Worm (Caenorhabditis elegans) whole organism, L1 larva: ENCODE measurements around the gene vha-2.
A peak's percentile ranks its signal among the peaks of the same experiment; 100 is the strongest.

Experiments
- C34B4.2 ChIP-seq: sonication (generic microtip); optimal IDR thresholded peaks from 2 replicates; lab custom pipeline; 2017; ENCODE audit warnings: mild to moderate bottlenecking, missing genetic modification characterization, missing compliant biosample characterization
- F16B12.6 ChIP-seq: fragments of 150-350 bp; optimal IDR thresholded peaks from 2 replicates; lab custom pipeline; 2014; ENCODE audit warnings: missing biosample characterization, missing genetic modification characterization
- Y116A8C.19 ChIP-seq: sonication (generic microtip); optimal IDR thresholded peaks from 2 replicates; lab custom pipeline; 2016; ENCODE audit warnings: missing compliant biosample characterization, missing genetic modification characterization, borderline replicate concordance
- alr-1 ChIP-seq: fragments of 200-800 bp; sonication (Bioruptor generic); optimal IDR thresholded peaks from 2 replicates; lab custom pipeline; 2018; ENCODE audit warnings: borderline replicate concordance, mild to moderate bottlenecking, missing genetic modification characterization, missing compliant biosample characterization
- aly-2 ChIP-seq: fragments of 150-350 bp; optimal IDR thresholded peaks from 2 replicates; lab custom pipeline; 2014; ENCODE audit warnings: missing biosample characterization, missing genetic modification characterization
- blmp-1 ChIP-seq: fragments of 150-350 bp; optimal IDR thresholded peaks from 2 replicates; lab custom pipeline; 2014; ENCODE audit warnings: missing biosample characterization, missing genetic modification characterization
- ceh-63 ChIP-seq: fragments of 200-800 bp; sonication (Bioruptor generic); optimal IDR thresholded peaks from 2 replicates; lab custom pipeline; 2018; ENCODE audit warnings: mild to moderate bottlenecking, missing genetic modification characterization, missing compliant biosample characterization
- ceh-82 ChIP-seq, 3 experiments: fragments of 150-350 bp in 1 of 3; sonication (generic microtip) in 2 of 3; optimal IDR thresholded peaks; 2 replicates each; lab custom pipeline; 2014 to 2017; ENCODE audit warnings: missing biosample characterization in 3 of 3, missing genetic modification characterization in 3 of 3
- ceh-88 ChIP-seq: fragments of 200-800 bp; sonication (Bioruptor generic); IDR thresholded peaks from 2 replicates; pipeline ENCODE4 v1.3.6; 2022; ENCODE audit warnings: missing genetic modification characterization, missing compliant biosample characterization
- ceh-90 ChIP-seq: sonication (generic microtip); optimal IDR thresholded peaks from 2 replicates; lab custom pipeline; 2016; ENCODE audit warnings: missing genetic modification characterization, missing compliant biosample characterization
- dsc-1 ChIP-seq: sonication (generic microtip); optimal IDR thresholded peaks from 2 replicates; lab custom pipeline; 2016; ENCODE audit warnings: mild to moderate bottlenecking, missing genetic modification characterization, missing compliant biosample characterization
- efl-1 ChIP-seq, 4 experiments: fragments of 150-350 bp; optimal IDR thresholded peaks in 3 of 4; peaks in 1 of 4; 1 replicate in 1 of 4; 2 replicates in 3 of 4; lab custom pipeline; 2014; ENCODE audit warnings: missing biosample characterization in 2 of 4, missing genetic modification characterization in 2 of 4, missing genetic modification reagents in 2 of 4
- egl-27 ChIP-seq, 2 experiments: fragments of 150-350 bp in 1 of 2; sonication (generic microtip); optimal IDR thresholded peaks; 3 replicates each; lab custom pipeline; 2017 to 2018; ENCODE audit warnings: missing biosample characterization in 2 of 2, missing genetic modification characterization in 2 of 2, missing genetic modification reagents in 2 of 2
- elt-3 ChIP-seq, 6 experiments: fragments of 150-350 bp in 1 of 6; sonication (generic microtip); optimal IDR thresholded peaks; 2 replicates each; lab custom pipeline; 2017 to 2018; ENCODE audit warnings: missing biosample characterization in 6 of 6, missing genetic modification characterization in 6 of 6, inconsistent platforms in 1 of 6
- fkh-8 ChIP-seq: sonication (generic microtip); optimal IDR thresholded peaks from 2 replicates; lab custom pipeline; 2016; ENCODE audit warnings: mild to moderate bottlenecking, missing genetic modification characterization, missing compliant biosample characterization
- grh-1 ChIP-seq: fragments of 200-800 bp; sonication (Bioruptor generic); IDR thresholded peaks from 2 replicates; pipeline ENCODE4 v1.3.6; 2022; ENCODE audit warnings: missing genetic modification reagents, missing genetic modification characterization, missing compliant biosample characterization
- hlh-17 ChIP-seq: fragments of 200-800 bp; sonication (Bioruptor generic); optimal IDR thresholded peaks from 2 replicates; lab custom pipeline; 2018; ENCODE audit warnings: missing genetic modification characterization, mild to moderate bottlenecking, missing compliant biosample characterization, moderate library complexity, borderline replicate concordance
- isw-1 ChIP-seq: fragments of 200-800 bp; sonication (Bioruptor generic); IDR thresholded peaks from 2 replicates; pipeline ENCODE4 v1.3.6; 2022; ENCODE audit warnings: missing genetic modification characterization, missing compliant biosample characterization
- lin-14 ChIP-seq: fragments of 200-800 bp; sonication (Bioruptor generic); optimal IDR thresholded peaks from 2 replicates; lab custom pipeline; 2018; ENCODE audit warnings: mild to moderate bottlenecking, missing genetic modification characterization, moderate library complexity, missing compliant biosample characterization
- lin-15B ChIP-seq: fragments of 150-350 bp; sonication (generic microtip); optimal IDR thresholded peaks from 3 replicates; lab custom pipeline; 2014; ENCODE audit warnings: missing biosample characterization, missing genetic modification characterization
- lin-39 ChIP-seq: fragments of 150-350 bp; optimal IDR thresholded peaks from 2 replicates; lab custom pipeline; 2014; ENCODE audit warnings: missing biosample characterization, missing genetic modification reagents, missing genetic modification characterization
- lir-3 ChIP-seq: sonication (generic microtip); optimal IDR thresholded peaks from 2 replicates; lab custom pipeline; 2016; ENCODE audit warnings: mild to moderate bottlenecking, missing genetic modification characterization, moderate library complexity, missing compliant biosample characterization; ENCODE audit not compliant: poor library complexity
- lsy-2 ChIP-seq, 2 experiments: fragments of 150-350 bp; optimal IDR thresholded peaks; 2 replicates each; lab custom pipeline; 2014; ENCODE audit warnings: missing biosample characterization in 2 of 2, missing genetic modification characterization in 2 of 2
- mab-9 ChIP-seq: fragments of 200-800 bp; sonication (Bioruptor generic); IDR thresholded peaks from 2 replicates; pipeline ENCODE4 v1.3.6; 2022; ENCODE audit warnings: missing genetic modification reagents, missing genetic modification characterization, missing compliant biosample characterization
- mdl-1 ChIP-seq, 2 experiments: fragments of 150-350 bp; optimal IDR thresholded peaks; 2 replicates each; lab custom pipeline; 2014 to 2017; ENCODE audit warnings: missing biosample characterization in 2 of 2, missing genetic modification characterization in 2 of 2, inconsistent platforms in 1 of 2
- nhr-11 ChIP-seq: fragments of 150-350 bp; optimal IDR thresholded peaks from 2 replicates; lab custom pipeline; 2014; ENCODE audit warnings: missing biosample characterization, missing genetic modification characterization
- nhr-19 ChIP-seq: fragments of 200-800 bp; sonication (Bioruptor generic); conservative IDR thresholded peaks from 2 replicates; pipeline ENCODE4 v1.3.6; 2022; ENCODE audit warnings: missing genetic modification characterization, missing compliant biosample characterization
- nhr-28 ChIP-seq: fragments of 150-350 bp; optimal IDR thresholded peaks from 2 replicates; lab custom pipeline; 2014; ENCODE audit warnings: missing biosample characterization, missing genetic modification characterization
- nhr-47 ChIP-seq: sonication (generic microtip); optimal IDR thresholded peaks from 2 replicates; lab custom pipeline; 2016; ENCODE audit warnings: mild to moderate bottlenecking, missing genetic modification characterization, moderate library complexity, missing compliant biosample characterization
- nhr-71 ChIP-seq: sonication (generic microtip); optimal IDR thresholded peaks from 2 replicates; lab custom pipeline; 2016; ENCODE audit warnings: mild to moderate bottlenecking, missing genetic modification characterization, moderate library complexity, missing compliant biosample characterization
- nhr-76 ChIP-seq: sonication (generic microtip); optimal IDR thresholded peaks from 2 replicates; lab custom pipeline; 2017; ENCODE audit warnings: missing biosample characterization, missing genetic modification characterization
- nhr-77 ChIP-seq: fragments of 150-350 bp; optimal IDR thresholded peaks from 2 replicates; lab custom pipeline; 2014; ENCODE audit warnings: missing biosample characterization, missing genetic modification characterization
- nhr-85 ChIP-seq: sonication (generic microtip); peaks from one replicate; lab custom pipeline; 2016; ENCODE audit warnings: missing genetic modification characterization, inconsistent platforms, missing compliant biosample characterization
- pag-3 ChIP-seq: sonication (generic microtip); optimal IDR thresholded peaks from 2 replicates; lab custom pipeline; 2017; ENCODE audit warnings: missing genetic modification characterization, mild to moderate bottlenecking, missing compliant biosample characterization, antibody characterized with exemption, borderline replicate concordance; ENCODE audit not compliant: insufficient read depth
- pqm-1 ChIP-seq: sonication (generic microtip); optimal IDR thresholded peaks from 3 replicates; lab custom pipeline; 2017; ENCODE audit warnings: missing biosample characterization, missing genetic modification characterization
- rnt-1 ChIP-seq: sonication (generic microtip); optimal IDR thresholded peaks from 2 replicates; lab custom pipeline; 2016; ENCODE audit warnings: mild to moderate bottlenecking, missing genetic modification characterization, moderate library complexity, missing compliant biosample characterization
- skn-1 ChIP-seq: fragments of 150-350 bp; optimal IDR thresholded peaks from 2 replicates; lab custom pipeline; 2014; ENCODE audit warnings: missing biosample characterization, missing genetic modification characterization
- snu-23 ChIP-seq: sonication (generic microtip); optimal IDR thresholded peaks from 2 replicates; lab custom pipeline; 2016; ENCODE audit warnings: missing genetic modification characterization, missing compliant biosample characterization
- sptf-1 ChIP-seq: fragments of 150-350 bp; optimal IDR thresholded peaks from 2 replicates; lab custom pipeline; 2014; ENCODE audit warnings: missing biosample characterization, missing genetic modification characterization
- unc-130 ChIP-seq: fragments of 150-350 bp; optimal IDR thresholded peaks from 2 replicates; lab custom pipeline; 2017; ENCODE audit warnings: missing biosample characterization, missing genetic modification characterization, inconsistent platforms
- unc-62 ChIP-seq: fragments of 150-350 bp; optimal IDR thresholded peaks from 2 replicates; lab custom pipeline; 2014; ENCODE audit warnings: missing biosample characterization, missing genetic modification reagents, missing genetic modification characterization
- unc-98 ChIP-seq: fragments of 200-800 bp; sonication (Bioruptor generic); IDR thresholded peaks from 2 replicates; pipeline ENCODE4 v1.3.6; 2022; ENCODE audit warnings: missing genetic modification characterization, missing compliant biosample characterization
- vab-15 ChIP-seq: sonication (generic microtip); optimal IDR thresholded peaks from 2 replicates; lab custom pipeline; 2017; ENCODE audit warnings: missing genotype, mild to moderate bottlenecking, missing genetic modification characterization, missing compliant biosample characterization

vha-2 gene

ce11 chrIII:9776323-9776722 is 5.6 kb upstream of the vha-2 start, which contains the start of gene usp-46:
Gene usp-46, plus strand, starts transcription at chrIII:9776623.
- TF ChIP-seq lin-39 (tag; lab: Kevin White, UChicago) (no peak), snu-23 (GFP tag; lab: Kevin White, UChicago) (peak; percentile 13), nhr-11 (no peak), ceh-90 (no peak), vab-15 (tag; lab: Kevin White, UChicago) (no peak), ceh-82 (tag; optimal IDR thresholded peaks at IDR 0.05; lab: Kevin White, UChicago) (peak in 1 of 3 experiments; percentile 30), sptf-1 (tag; lab: Kevin White, UChicago) (no peak), lin-14 (GFP tag; lab: Kevin White, UChicago) (peak; percentile 53), nhr-77 (tag; lab: Kevin White, UChicago) (no peak), pqm-1 (tag; lab: Kevin White, UChicago) (no peak), skn-1 (tag; lab: Kevin White, UChicago) (no peak), mab-9 (GFP tag; lab: Robert Waterston, UW) (no peak), F16B12.6 (tag; lab: Kevin White, UChicago) (no peak), nhr-76 (tag; lab: Kevin White, UChicago) (no peak), aly-2 (tag; lab: Kevin White, UChicago) (no peak), rnt-1 (tag; lab: Kevin White, UChicago) (no peak), pag-3 (no peak), fkh-8 (tag; lab: Kevin White, UChicago) (no peak), lsy-2 (tag; optimal IDR thresholded peaks at IDR 0.05; lab: Kevin White, UChicago) (peak in 1 of 2 experiments; percentile 16), efl-1 (optimal IDR thresholded peaks at IDR 0.05; lab: Kevin White, UChicago) (peak in 1 of 2 experiments; percentile 5), efl-1 (GFP tag; optimal IDR thresholded peaks at IDR 0.05 in 1 of 2; lab: Kevin White, UChicago) (no peak), nhr-71 (tag; lab: Kevin White, UChicago) (no peak)

ce11 chrIII:9779080-9779479 is 2.9 kb upstream of the vha-2 start:
- TF ChIP-seq nhr-19 (GFP tag; lab: Robert Waterston, UW) (no peak), egl-27 (tag; optimal IDR thresholded peaks at IDR 0.05; lab: Kevin White, UChicago) (no peak), grh-1 (GFP tag; lab: Robert Waterston, UW) (no peak), fkh-8 (tag; lab: Kevin White, UChicago) (no peak), elt-3 (tag; optimal IDR thresholded peaks at IDR 0.05; lab: Kevin White, UChicago) (no peak), nhr-47 (tag; lab: Kevin White, UChicago) (no peak), unc-98 (GFP tag; lab: Robert Waterston, UW) (no peak), skn-1 (tag; lab: Kevin White, UChicago) (no peak), isw-1 (GFP tag; lab: Robert Waterston, UW) (no peak)
- TF ChIP-seq, all 84 proteins: peak for 0

- TF ChIP-seq dsc-1 (peak; percentile 39), efl-1 (optimal IDR thresholded peaks at IDR 0.05; lab: Kevin White, UChicago) (no peak), efl-1 (GFP tag; optimal IDR thresholded peaks at IDR 0.05 in 1 of 2; lab: Kevin White, UChicago) (peak in 1 of 2 experiments; percentile 74), nhr-11 (no peak)
Measured at ce11 chrIII:9780254-9780653, 1.7 kb upstream of the vha-2 start, which contains the start of gene sqv-3. Gene sqv-3, minus strand, starts transcription at chrIII:9780354.

- TF ChIP-seq pag-3 = no peak
- TF ChIP-seq mdl-1 (tag; optimal IDR thresholded peaks at IDR 0.05; lab: Kevin White, UChicago) = peak in 1 of 2 experiments; percentile 81
- peak; percentile 25 for TF ChIP-seq aly-2 (tag; lab: Kevin White, UChicago)
- TF ChIP-seq efl-1 (optimal IDR thresholded peaks at IDR 0.05; lab: Kevin White, UChicago) = peak; percentile 79 to 89
- TF ChIP-seq efl-1 (GFP tag; optimal IDR thresholded peaks at IDR 0.05 in 1 of 2; lab: Kevin White, UChicago) = peak; percentile 79 to 94
- TF ChIP-seq lin-39 (tag; lab: Kevin White, UChicago) = no peak
- TF ChIP-seq unc-98 (GFP tag; lab: Robert Waterston, UW) = no peak
- peak; percentile 64 for TF ChIP-seq F16B12.6 (tag; lab: Kevin White, UChicago)
- peak; percentile 57 for TF ChIP-seq blmp-1 (tag; lab: Kevin White, UChicago)
- no peak for TF ChIP-seq ceh-63 (GFP tag; lab: Kevin White, UChicago)
- TF ChIP-seq hlh-17 (GFP tag; lab: Kevin White, UChicago) = no peak
- TF ChIP-seq ceh-88 = no peak; the same call in 1 of the 2 replicates
- no peak for TF ChIP-seq alr-1 (tag; lab: Kevin White, UChicago)
- peak; percentile 73 for TF ChIP-seq unc-130 (tag; lab: Kevin White, UChicago)
- no peak for TF ChIP-seq nhr-28 (tag; lab: Kevin White, UChicago)
- peak; percentile 95 for TF ChIP-seq lin-15B (tag; lab: Kevin White, UChicago)
- no peak for TF ChIP-seq unc-62
- TF ChIP-seq isw-1 (GFP tag; lab: Robert Waterston, UW) = peak; percentile 73
- TF ChIP-seq nhr-85 (tag; lab: Kevin White, UChicago) = peak; percentile 85
- TF ChIP-seq lir-3 = peak; percentile 34
- no peak for TF ChIP-seq C34B4.2 (tag; lab: Kevin White, UChicago)
- TF ChIP-seq Y116A8C.19 (tag; lab: Kevin White, UChicago) = no peak
Measured at ce11 chrIII:9780665-9781304, 1.2 kb upstream of the vha-2 start, which contains the start of gene vha-1. Gene vha-1, plus strand, starts transcription at chrIII:9781254.
